Worm (Caenorhabditis elegans): ENCODE data around the gene cpg-4.
A peak's percentile ranks its signal among the peaks of the same experiment; 100 is the strongest.

The cpg-4 gene

ce11 chrV:6043275-6044271 lies 47.4 kb downstream of the cpg-4 start, which contains the start of gene cpi-2 (continued):
- TF ChIP-seq elt-2 (tag; optimal IDR thresholded peaks at IDR 0.05) (peak; percentile 69), ceh-34 (tag; optimal IDR thresholded peaks at IDR 0.05) (no peak), gmeb-2 (tag; optimal IDR thresholded peaks at IDR 0.05) (no peak), ama-1 (optimal IDR thresholded peaks at IDR 0.05) (no peak), pha-2 (tag; optimal IDR thresholded peaks at IDR 0.05) (no peak), fax-1 (tag; optimal IDR thresholded peaks at IDR 0.05) (no peak), nfya-1 (tag; optimal IDR thresholded peaks at IDR 0.05) (peak; percentile 13), unc-42 (tag; optimal IDR thresholded peaks at IDR 0.05) (no peak), ahr-1 (tag; optimal IDR thresholded peaks at IDR 0.05) (no peak), ceh-45 (GFP tag; IDR thresholded peaks at IDR 0.05) (no peak), K09A11.1 (tag; optimal IDR thresholded peaks at IDR 0.05; ENCODE audit: insufficient read depth) (no peak), pag-3 (tag; optimal IDR thresholded peaks at IDR 0.05; ENCODE audit: borderline replicate concordance) (no peak), T23F11.4 (GFP tag; optimal IDR thresholded peaks at IDR 0.05) (no peak), pax-1 (tag; optimal IDR thresholded peaks at IDR 0.05) (peak; percentile 45), Y22D7AL.16 (tag; optimal IDR thresholded peaks at IDR 0.05) (no peak), ceh-19 (GFP tag; optimal IDR thresholded peaks at IDR 0.05) (no peak), ref-2 (tag; optimal IDR thresholded peaks at IDR 0.05) (no peak), elt-4 (tag; optimal IDR thresholded peaks at IDR 0.05) (no peak), nhr-232 (tag; optimal IDR thresholded peaks at IDR 0.05) (no peak), K02D7.2 (tag; optimal IDR thresholded peaks at IDR 0.05) (no peak), che-1 (tag; optimal IDR thresholded peaks at IDR 0.05) (no peak), odd-2 (tag; optimal IDR thresholded peaks at IDR 0.05) (no peak), C38D4.7 (GFP tag; optimal IDR thresholded peaks at IDR 0.05) (no peak), hlh-6 (tag; optimal IDR thresholded peaks at IDR 0.05) (no peak), pros-1 (tag; optimal IDR thresholded peaks at IDR 0.05) (no peak)

DNA sequence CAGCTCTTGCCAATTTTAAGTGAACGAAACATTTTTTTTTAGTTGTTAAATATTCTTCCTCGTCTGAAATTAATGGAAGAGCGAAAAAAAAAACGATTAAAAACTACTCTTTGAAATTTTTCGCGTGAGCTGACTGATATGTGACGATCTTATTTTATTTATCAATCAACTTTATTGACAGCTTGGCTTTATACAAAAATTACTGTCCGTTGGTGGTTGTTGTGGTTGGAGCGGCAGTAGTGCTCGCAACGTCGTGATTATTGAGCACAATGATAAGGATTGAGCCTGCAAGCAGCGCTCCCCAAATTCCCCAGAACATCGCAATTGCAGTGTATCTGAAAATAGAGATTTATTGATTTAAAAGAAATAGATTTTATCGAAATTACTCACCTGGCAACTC lies 48.2 kb downstream of the cpg-4 start:
- TF ChIP-seq unc-42 (tag; optimal IDR thresholded peaks at IDR 0.05): no peak
- TF ChIP-seq Y22D7AL.16 (tag; optimal IDR thresholded peaks at IDR 0.05): no peak
- no peak for TF ChIP-seq dmd-4 (tag; optimal IDR thresholded peaks at IDR 0.05; ENCODE audit: borderline replicate concordance)
- no peak for TF ChIP-seq ceh-24 (tag; optimal IDR thresholded peaks at IDR 0.05)
- TF ChIP-seq F13H6.1 (tag; optimal IDR thresholded peaks at IDR 0.05): no peak
- TF ChIP-seq che-1 (tag; optimal IDR thresholded peaks at IDR 0.05): no peak
- TF ChIP-seq dve-1 (tag; optimal IDR thresholded peaks at IDR 0.05): no peak
- TF ChIP-seq ceh-31 (tag; optimal IDR thresholded peaks at IDR 0.05): no peak
- no peak for TF ChIP-seq K02D7.2 (tag; optimal IDR thresholded peaks at IDR 0.05)
- no peak for TF ChIP-seq gmeb-2 (tag; optimal IDR thresholded peaks at IDR 0.05)
- TF ChIP-seq madf-2 (tag; optimal IDR thresholded peaks at IDR 0.05): no peak
- no peak for TF ChIP-seq unc-86 (tag; optimal IDR thresholded peaks at IDR 0.05)
- TF ChIP-seq ztf-16 (tag; optimal IDR thresholded peaks at IDR 0.05): no peak
- TF ChIP-seq ahr-1 (tag; optimal IDR thresholded peaks at IDR 0.05): no peak
- TF ChIP-seq hlh-30 (tag; optimal IDR thresholded peaks at IDR 0.05; ENCODE audit: insufficient read depth): no peak
- TF ChIP-seq tbx-7 (tag; optimal IDR thresholded peaks at IDR 0.05): no peak
- TF ChIP-seq syd-9 (tag; optimal IDR thresholded peaks at IDR 0.05): no peak
- TF ChIP-seq K09A11.1 (tag; optimal IDR thresholded peaks at IDR 0.05; ENCODE audit: insufficient read depth): no peak

- TF ChIP-seq C38D4.7 (GFP tag; optimal IDR thresholded peaks at IDR 0.05): no peak
- TF ChIP-seq ztf-16 (tag; optimal IDR thresholded peaks at IDR 0.05): no peak
- no peak for TF ChIP-seq fax-1 (tag; optimal IDR thresholded peaks at IDR 0.05)
- no peak for TF ChIP-seq dmd-4 (tag; optimal IDR thresholded peaks at IDR 0.05; ENCODE audit: borderline replicate concordance)
These were observed 48.8 kb downstream of the cpg-4 start, which contains the start of gene R01B10.3 for ce11 chrV:6044853-6045594. TSS of gene R01B10.3 (minus strand) at chrV:6045129.

Data from whole organism, late embryonic.